Worm (Caenorhabditis elegans) whole organism, L3 larva: ENCODE results near the gene T09A5.5.

Experiments used
- egl-27 ChIP-seq: sonication (generic microtip); optimal IDR thresholded peaks from 4 replicates; lab custom pipeline; 2017; ENCODE audit warnings: missing biosample characterization, missing genetic modification reagents, missing genetic modification characterization
- egl-5 ChIP-seq: fragments of 150-350 bp; optimal IDR thresholded peaks from 2 replicates; lab custom pipeline; 2017; ENCODE audit warnings: missing biosample characterization, missing genetic modification reagents, missing genetic modification characterization, inconsistent platforms
- fkh-10 ChIP-seq: sonication (generic microtip); optimal IDR thresholded peaks from 2 replicates; lab custom pipeline; 2017; ENCODE audit warnings: missing biosample characterization, missing genetic modification reagents, missing genetic modification characterization
- fos-1 ChIP-seq: fragments of 150-350 bp; optimal IDR thresholded peaks from 2 replicates; lab custom pipeline; 2014; ENCODE audit warnings: missing biosample characterization, missing genetic modification characterization
- nhr-11 ChIP-seq: fragments of 150-350 bp; optimal IDR thresholded peaks from 2 replicates; lab custom pipeline; 2014; ENCODE audit warnings: missing biosample characterization, missing genetic modification characterization
- nhr-237 ChIP-seq: fragments of 150-350 bp; optimal IDR thresholded peaks from 2 replicates; lab custom pipeline; 2014; ENCODE audit warnings: missing biosample characterization, missing genetic modification characterization
- nhr-43 ChIP-seq: sonication (generic microtip); optimal IDR thresholded peaks from 2 replicates; lab custom pipeline; 2016; ENCODE audit warnings: mild to moderate bottlenecking, missing genetic modification characterization, missing compliant biosample characterization; ENCODE audit not compliant: poor library complexity, severe bottlenecking
- sea-2 ChIP-seq: fragments of 150-350 bp; sonication (generic microtip); optimal IDR thresholded peaks from 4 replicates; lab custom pipeline; 2014; ENCODE audit warnings: missing biosample characterization, missing genetic modification reagents, missing genetic modification characterization
- snpc-4 ChIP-seq: fragments of 150-350 bp; optimal IDR thresholded peaks from 2 replicates; lab custom pipeline; 2014; ENCODE audit warnings: missing biosample characterization, missing genetic modification characterization
- ztf-11 ChIP-seq: fragments of 150-350 bp; optimal IDR thresholded peaks from 2 replicates; lab custom pipeline; 2014; ENCODE audit warnings: missing biosample characterization, missing genetic modification characterization

ce11 chrII:7900762-7901161, 47.2 kb upstream of the T09A5.5 start:
- TF ChIP-seq nhr-43 (tag; lab: Kevin White, UChicago) (no peak), nhr-237 (tag; lab: Kevin White, UChicago) (no peak), egl-27 (tag; lab: Kevin White, UChicago) (no peak), fos-1 (no peak), ztf-11 (tag; lab: Kevin White, UChicago) (no peak), sea-2 (no peak), fkh-10 (no peak), snpc-4 (tag; lab: Kevin White, UChicago) (no peak), nhr-11 (tag; lab: Kevin White, UChicago) (no peak), egl-5 (tag; lab: Kevin White, UChicago) (no peak)
